Worm (Caenorhabditis elegans) whole organism, young adult: ENCODE measurements around the gene srd-3.

Source experiments
- B0336.3 ChIP-seq: fragments of 200-800 bp; sonication (Bioruptor generic); IDR thresholded peaks from 2 replicates; pipeline ENCODE4 v1.3.6; 2022; ENCODE audit warnings: missing genetic modification characterization, missing compliant biosample characterization
- C06A6.2 ChIP-seq: fragments of 200-800 bp; sonication (Bioruptor generic); conservative IDR thresholded peaks from 2 replicates; pipeline ENCODE4 v1.3.6; 2022; ENCODE audit warnings: missing genetic modification characterization, missing compliant biosample characterization
- D2030.7 ChIP-seq: fragments of 200-800 bp; sonication (Bioruptor generic); IDR thresholded peaks from 2 replicates; pipeline ENCODE4 v1.3.6; 2022; ENCODE audit warnings: missing genetic modification reagents, missing genetic modification characterization, missing compliant biosample characterization
- F22D6.2 ChIP-seq: sonication (generic microtip); optimal IDR thresholded peaks from 2 replicates; lab custom pipeline; 2016; ENCODE audit warnings: mild to moderate bottlenecking, missing genetic modification characterization, missing compliant biosample characterization
- F52B5.7 ChIP-seq: sonication (generic microtip); optimal IDR thresholded peaks from 2 replicates; lab custom pipeline; 2016; ENCODE audit warnings: mild to moderate bottlenecking, missing genetic modification characterization, missing compliant biosample characterization
- T07F8.4 ChIP-seq: sonication (generic microtip); optimal IDR thresholded peaks from 2 replicates; lab custom pipeline; 2016; ENCODE audit warnings: mild to moderate bottlenecking, missing genetic modification characterization, moderate library complexity, missing compliant biosample characterization
- Y79H2A.3 ChIP-seq: fragments of 200-800 bp; sonication (Bioruptor generic); conservative IDR thresholded peaks from 2 replicates; pipeline ENCODE4 v1.3.6; 2022; ENCODE audit warnings: missing genetic modification reagents, missing genetic modification characterization, missing compliant biosample characterization
- ZK185.1 ChIP-seq: sonication (generic microtip); optimal IDR thresholded peaks from 2 replicates; lab custom pipeline; 2016; ENCODE audit warnings: mild to moderate bottlenecking, missing genetic modification characterization, missing compliant biosample characterization; ENCODE audit not compliant: poor library complexity, severe bottlenecking
- atf-7 ChIP-seq: sonication (generic microtip); optimal IDR thresholded peaks from 2 replicates; lab custom pipeline; 2017; ENCODE audit warnings: mild to moderate bottlenecking, missing genetic modification characterization, missing compliant biosample characterization
- attf-6 ChIP-seq: fragments of 200-800 bp; sonication (Bioruptor generic); IDR thresholded peaks from 2 replicates; pipeline ENCODE4 v1.3.6; 2022; ENCODE audit warnings: missing genetic modification reagents, missing genetic modification characterization, missing compliant biosample characterization
- ccch-3 ChIP-seq: fragments of 200-800 bp; sonication (Bioruptor generic); optimal IDR thresholded peaks from 2 replicates; lab custom pipeline; 2018; ENCODE audit warnings: mild to moderate bottlenecking, missing genetic modification characterization, missing compliant biosample characterization
- cebp-1 ChIP-seq, 2 experiments: fragments of 200-800 bp in 1 of 2; sonication (Bioruptor generic) in 1 of 2; sonication (generic microtip) in 1 of 2; IDR thresholded peaks in 1 of 2; optimal IDR thresholded peaks in 1 of 2; 2 replicates each; pipeline versions ENCODE4 v1.3.6 to Lab custom; 2017 to 2022; ENCODE audit warnings: missing compliant biosample characterization in 2 of 2, missing genetic modification characterization in 2 of 2, mild to moderate bottlenecking in 1 of 2, missing genetic modification reagents in 1 of 2, moderate library complexity in 1 of 2
- ceh-27 ChIP-seq: fragments of 200-800 bp; sonication (Bioruptor generic); optimal IDR thresholded peaks from 2 replicates; lab custom pipeline; 2018; ENCODE audit warnings: mild to moderate bottlenecking, missing genetic modification characterization, moderate library complexity, missing compliant biosample characterization
- ceh-91 ChIP-seq: fragments of 200-800 bp; sonication (Bioruptor generic); IDR thresholded peaks from 2 replicates; pipeline ENCODE4 v1.3.6; 2022; ENCODE audit warnings: missing genetic modification reagents, missing genetic modification characterization, missing compliant biosample characterization
- chd-7 ChIP-seq: sonication (generic microtip); optimal IDR thresholded peaks from 2 replicates; lab custom pipeline; 2016; ENCODE audit warnings: mild to moderate bottlenecking, missing genetic modification characterization, moderate library complexity, missing compliant biosample characterization
- die-1 ChIP-seq: sonication (generic microtip); optimal IDR thresholded peaks from 2 replicates; lab custom pipeline; 2016; ENCODE audit warnings: missing genotype, mild to moderate bottlenecking, missing genetic modification characterization, missing compliant biosample characterization
- dox-1 ChIP-seq: fragments of 200-800 bp; sonication (Bioruptor generic); IDR thresholded peaks from 2 replicates; pipeline ENCODE4 v1.3.6; 2022; ENCODE audit warnings: missing genetic modification reagents, missing genetic modification characterization, missing compliant biosample characterization
- dpl-1 ChIP-seq: fragments of 150-350 bp; optimal IDR thresholded peaks from 2 replicates; lab custom pipeline; 2014; ENCODE audit warnings: missing biosample characterization, missing genetic modification reagents, missing genetic modification characterization
- ets-4 ChIP-seq: fragments of 200-800 bp; sonication (Bioruptor generic); optimal IDR thresholded peaks from 2 replicates; lab custom pipeline; 2018; ENCODE audit warnings: mild to moderate bottlenecking, missing genetic modification characterization, missing compliant biosample characterization
- gei-17 ChIP-seq: fragments of 200-800 bp; sonication (Bioruptor generic); optimal IDR thresholded peaks from 2 replicates; lab custom pipeline; 2018; ENCODE audit warnings: mild to moderate bottlenecking, missing genetic modification characterization, missing compliant biosample characterization
- hlh-12 ChIP-seq: sonication (generic microtip); optimal IDR thresholded peaks from 2 replicates; lab custom pipeline; 2016; ENCODE audit warnings: missing genetic modification characterization, missing compliant biosample characterization
- hsf-1 ChIP-seq: fragments of 200-800 bp; sonication (Bioruptor generic); IDR thresholded peaks from 2 replicates; pipeline ENCODE4 v1.3.6; 2022; ENCODE audit warnings: missing genetic modification reagents, missing genetic modification characterization, missing compliant biosample characterization
- let-607 ChIP-seq, 2 experiments: fragments of 200-800 bp in 1 of 2; sonication (Bioruptor generic) in 1 of 2; sonication (generic microtip) in 1 of 2; optimal IDR thresholded peaks; 2 replicates each; lab custom pipeline; 2016 to 2018; ENCODE audit warnings: mild to moderate bottlenecking in 2 of 2, missing compliant biosample characterization in 2 of 2, missing genetic modification characterization in 2 of 2, moderate library complexity in 2 of 2, missing genotype in 1 of 2
- lin-26 ChIP-seq: fragments of 200-800 bp; sonication (Bioruptor generic); IDR thresholded peaks from 2 replicates; pipeline ENCODE4 v1.3.6; 2022; ENCODE audit warnings: missing genetic modification reagents, missing genetic modification characterization, missing compliant biosample characterization
- lin-40 ChIP-seq: sonication (generic microtip); optimal IDR thresholded peaks from 2 replicates; lab custom pipeline; 2016; ENCODE audit warnings: missing genetic modification characterization, mild to moderate bottlenecking, missing compliant biosample characterization, missing genotype, missing genetic modification reagents
- lsl-1 ChIP-seq: fragments of 200-800 bp; sonication (Bioruptor generic); optimal IDR thresholded peaks from 2 replicates; lab custom pipeline; 2018; ENCODE audit warnings: mild to moderate bottlenecking, missing genetic modification characterization, moderate library complexity, missing compliant biosample characterization
- lsy-27 ChIP-seq: sonication (generic microtip); optimal IDR thresholded peaks from 2 replicates; lab custom pipeline; 2017; ENCODE audit warnings: missing genetic modification characterization, mild to moderate bottlenecking, missing compliant biosample characterization, antibody characterized with exemption, missing genotype, borderline replicate concordance; ENCODE audit not compliant: insufficient read depth
- madf-8 ChIP-seq: fragments of 200-800 bp; sonication (Bioruptor generic); conservative IDR thresholded peaks from 2 replicates; pipeline ENCODE4 v1.3.6; 2022; ENCODE audit warnings: missing genetic modification reagents, missing genetic modification characterization, missing compliant biosample characterization
- mel-28 ChIP-seq: sonication (generic microtip); optimal IDR thresholded peaks from 2 replicates; lab custom pipeline; 2016; ENCODE audit warnings: borderline replicate concordance, mild to moderate bottlenecking, missing genetic modification characterization, missing compliant biosample characterization
- nfya-2 ChIP-seq: fragments of 200-800 bp; sonication (Bioruptor generic); IDR thresholded peaks from 2 replicates; pipeline ENCODE4 v1.3.6; 2022; ENCODE audit warnings: missing genetic modification reagents, missing genetic modification characterization, missing compliant biosample characterization
- nhr-80 ChIP-seq: sonication (generic microtip); optimal IDR thresholded peaks from 2 replicates; lab custom pipeline; 2016; ENCODE audit warnings: missing genetic modification characterization, missing compliant biosample characterization
- nhr-90 ChIP-seq: sonication (generic microtip); optimal IDR thresholded peaks from 2 replicates; lab custom pipeline; 2016; ENCODE audit warnings: missing genotype, mild to moderate bottlenecking, missing genetic modification characterization, missing compliant biosample characterization
- rec-8 ChIP-seq, 2 experiments: sonication (generic microtip); optimal IDR thresholded peaks; 2 replicates each; lab custom pipeline; 2016; ENCODE audit warnings: mild to moderate bottlenecking in 2 of 2, missing genetic modification characterization in 2 of 2, missing genetic modification reagents in 2 of 2, missing genotype in 2 of 2, missing biosample characterization in 1 of 2, missing compliant biosample characterization in 1 of 2, moderate library complexity in 1 of 2
- rpc-1 ChIP-seq, 2 experiments: fragments of 150-350 bp in 1 of 2; sonication (generic microtip) in 1 of 2; optimal IDR thresholded peaks; 2 replicates each; lab custom pipeline; 2014 to 2018; ENCODE audit warnings: missing biosample characterization in 1 of 2, missing genetic modification characterization in 1 of 2, missing genetic modification reagents in 1 of 2, missing genotype in 1 of 2
- sdz-38 ChIP-seq: sonication (generic microtip); optimal IDR thresholded peaks from 2 replicates; lab custom pipeline; 2016; ENCODE audit warnings: missing genotype, missing genetic modification characterization, missing compliant biosample characterization
- snpc-1.3 ChIP-seq: sonication (generic microtip); optimal IDR thresholded peaks from 2 replicates; lab custom pipeline; 2017; ENCODE audit warnings: missing genetic modification characterization, mild to moderate bottlenecking, missing compliant biosample characterization, antibody characterized with exemption, moderate library complexity, missing genotype, missing genetic modification reagents; ENCODE audit not compliant: insufficient read depth
- tlf-1 ChIP-seq: fragments of 200-800 bp; sonication (Bioruptor generic); optimal IDR thresholded peaks from 2 replicates; lab custom pipeline; 2018; ENCODE audit warnings: mild to moderate bottlenecking, missing genetic modification characterization, missing compliant biosample characterization
- unc-62 ChIP-seq: fragments of 150-350 bp; optimal IDR thresholded peaks from 2 replicates; lab custom pipeline; 2014; ENCODE audit warnings: missing biosample characterization, missing genetic modification reagents, missing genetic modification characterization
- ztf-18 ChIP-seq: sonication (generic microtip); optimal IDR thresholded peaks from 2 replicates; lab custom pipeline; 2016; ENCODE audit warnings: missing genotype, mild to moderate bottlenecking, missing genetic modification characterization, missing compliant biosample characterization
- ztf-25 ChIP-seq: fragments of 200-800 bp; sonication (Bioruptor generic); IDR thresholded peaks from 2 replicates; pipeline ENCODE4 v1.3.6; 2022; ENCODE audit warnings: missing genetic modification reagents, missing genetic modification characterization, missing compliant biosample characterization
- ztf-26 ChIP-seq: sonication (generic microtip); optimal IDR thresholded peaks from 2 replicates; lab custom pipeline; 2017; ENCODE audit warnings: missing genetic modification characterization, missing compliant biosample characterization
- ztf-28 ChIP-seq: fragments of 200-800 bp; sonication (Bioruptor generic); IDR thresholded peaks from 2 replicates; pipeline ENCODE4 v1.3.6; 2022; ENCODE audit warnings: missing genetic modification reagents, missing genetic modification characterization, missing compliant biosample characterization
- ztf-6 ChIP-seq: fragments of 200-800 bp; sonication (Bioruptor generic); IDR thresholded peaks from 2 replicates; pipeline ENCODE4 v1.3.6; 2022; ENCODE audit warnings: missing genetic modification reagents, missing genetic modification characterization, missing compliant biosample characterization

The srd-3 gene

DNA sequence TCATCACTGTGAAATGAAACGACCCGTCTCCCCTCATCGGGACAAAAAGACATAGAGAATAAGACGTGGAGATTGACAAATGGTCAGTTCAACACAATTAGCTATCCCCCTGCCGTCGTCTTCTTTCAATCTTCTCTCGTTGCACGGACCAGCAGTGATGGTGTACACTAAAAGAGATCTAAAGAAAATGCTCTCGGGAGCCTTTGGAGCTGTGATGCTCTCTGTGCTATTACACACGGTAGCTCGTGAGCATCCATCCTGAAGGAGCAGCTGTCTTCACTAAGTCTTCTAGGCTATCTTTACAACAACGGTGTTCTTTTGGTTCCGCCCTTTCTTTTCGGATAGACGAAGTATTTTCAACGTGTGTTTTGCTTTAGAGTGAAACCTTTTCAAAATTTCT, 32.4 kb upstream of the srd-3 start:
- TF ChIP-seq nfya-2 (GFP tag; lab: Robert Waterston, UW) (no peak), ets-4 (GFP tag; lab: Kevin White, UChicago) (no peak), C06A6.2 (GFP tag; lab: Robert Waterston, UW) (no peak), F22D6.2 (tag; lab: Kevin White, UChicago) (no peak), madf-8 (GFP tag; lab: Robert Waterston, UW) (no peak), unc-62 (GFP tag; lab: Kevin White, UChicago) (no peak), mel-28 (tag; lab: Kevin White, UChicago) (no peak), ztf-6 (GFP tag; lab: Robert Waterston, UW) (no peak), attf-6 (GFP tag; lab: Robert Waterston, UW) (no peak), snpc-1.3 (no peak), chd-7 (tag; lab: Kevin White, UChicago) (no peak), ztf-25 (GFP tag; lab: Robert Waterston, UW) (no peak), let-607 (tag; optimal IDR thresholded peaks at IDR 0.05; lab: Kevin White, UChicago) (no peak), lsl-1 (GFP tag; lab: Kevin White, UChicago) (no peak), nhr-90 (tag; lab: Kevin White, UChicago) (no peak), hlh-12 (tag; lab: Kevin White, UChicago) (no peak), ztf-26 (tag; lab: Kevin White, UChicago) (no peak), hsf-1 (GFP tag; lab: Robert Waterston, UW) (no peak), ceh-91 (GFP tag; lab: Robert Waterston, UW) (no peak), F52B5.7 (tag; lab: Kevin White, UChicago) (no peak)
- TF ChIP-seq, all 124 proteins: peak for 0

DNA sequence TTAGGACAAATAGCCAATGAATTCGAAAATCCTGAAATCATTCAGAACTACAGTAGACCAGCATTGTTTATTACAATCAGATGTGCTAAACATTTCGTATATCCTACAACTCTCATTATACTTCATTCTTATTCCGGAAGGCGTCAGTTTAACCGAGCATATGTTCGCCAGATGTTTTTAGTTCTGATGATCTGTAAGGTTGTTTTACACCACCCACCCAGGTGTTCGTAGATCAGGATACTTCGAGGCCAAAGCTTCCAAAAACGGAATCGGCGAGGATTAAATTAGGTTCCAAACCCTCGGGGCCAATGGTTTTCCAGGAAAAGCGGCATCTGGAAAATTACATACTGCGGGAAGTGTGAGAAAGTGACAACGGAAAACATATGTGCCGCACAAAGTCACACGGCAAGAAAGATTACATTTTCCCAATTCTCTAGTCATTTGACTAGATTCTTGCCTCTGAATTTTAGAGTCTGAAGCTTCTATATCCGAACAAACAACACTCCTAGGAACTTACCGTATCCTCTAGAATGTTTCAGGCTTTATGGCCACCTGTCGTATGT, 31.8 kb upstream of the srd-3 start:
- no peak for TF ChIP-seq attf-6 (GFP tag; lab: Robert Waterston, UW)
- no peak for TF ChIP-seq dpl-1 (GFP tag; lab: Kevin White, UChicago)
- TF ChIP-seq lsy-27 (tag; lab: Kevin White, UChicago): no peak
- TF ChIP-seq gei-17 (GFP tag; lab: Kevin White, UChicago): no peak
- TF ChIP-seq Y79H2A.3 (GFP tag; lab: Robert Waterston, UW): no peak
- TF ChIP-seq ztf-18 (tag; lab: Kevin White, UChicago): no peak
- no peak for TF ChIP-seq rpc-1 (optimal IDR thresholded peaks at IDR 0.05; lab: Kevin White, UChicago)
- no peak for TF ChIP-seq rpc-1 (tag; optimal IDR thresholded peaks at IDR 0.05; lab: Kevin White, UChicago)
- TF ChIP-seq ceh-91 (GFP tag; lab: Robert Waterston, UW): no peak
- no peak for TF ChIP-seq ztf-26 (tag; lab: Kevin White, UChicago)
- no peak for TF ChIP-seq atf-7 (tag; lab: Kevin White, UChicago)
- no peak for TF ChIP-seq B0336.3 (GFP tag; lab: Robert Waterston, UW)
- no peak for TF ChIP-seq sdz-38
- no peak for TF ChIP-seq D2030.7
- TF ChIP-seq dox-1 (GFP tag; lab: Robert Waterston, UW): no peak
- no peak for TF ChIP-seq ZK185.1 (tag; lab: Kevin White, UChicago)
- TF ChIP-seq tlf-1: no peak
- TF ChIP-seq, all 124 proteins: peak for 0

DNA sequence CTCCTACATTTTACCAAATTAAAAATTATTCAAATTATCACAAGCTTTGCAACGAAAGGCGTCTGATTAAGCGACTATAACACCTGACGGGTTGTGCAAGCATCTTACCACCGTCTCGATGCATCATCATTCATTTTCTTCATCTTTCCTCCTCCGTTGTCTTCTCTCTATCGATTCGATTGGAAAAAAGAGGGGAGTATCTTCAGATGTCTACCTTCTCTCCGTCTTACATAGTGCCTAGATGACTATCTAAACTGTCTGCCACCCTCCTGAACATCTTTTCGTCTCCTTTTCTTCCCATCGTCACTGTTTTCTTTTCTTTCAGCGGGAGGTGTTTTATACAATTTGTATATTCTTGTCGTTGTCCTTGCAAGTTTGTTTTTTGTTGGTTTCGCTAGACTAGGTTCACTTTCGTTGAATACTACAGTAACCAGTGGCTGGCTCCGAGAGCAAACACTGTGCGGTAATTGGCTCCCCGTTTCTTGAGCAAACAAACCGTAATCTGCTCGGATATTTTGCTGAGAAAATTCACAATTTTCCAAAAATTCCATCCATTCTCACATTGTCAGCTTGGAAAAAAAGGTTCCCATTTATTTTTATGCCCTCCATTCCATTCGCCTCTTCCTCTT, 30.6 kb upstream of the srd-3 start:
- TF ChIP-seq cebp-1 (GFP tag; IDR thresholded peaks at IDR 0.05; lab: Robert Waterston, UW) (no peak), cebp-1 (tag; optimal IDR thresholded peaks at IDR 0.05; lab: Kevin White, UChicago) (peak; percentile 16), lin-40 (tag; lab: Kevin White, UChicago) (peak; percentile 6), F52B5.7 (tag; lab: Kevin White, UChicago) (no peak), die-1 (tag; lab: Kevin White, UChicago) (no peak), lsy-27 (tag; lab: Kevin White, UChicago) (no peak), rec-8 (tag; optimal IDR thresholded peaks at IDR 0.05; lab: Kevin White, UChicago) (no peak), T07F8.4 (tag; lab: Kevin White, UChicago) (no peak), lin-26 (GFP tag; lab: Robert Waterston, UW) (no peak), ztf-25 (GFP tag; lab: Robert Waterston, UW) (no peak), ccch-3 (GFP tag; lab: Kevin White, UChicago) (no peak), D2030.7 (no peak), nhr-80 (tag; lab: Kevin White, UChicago) (peak; percentile 44), ceh-27 (GFP tag; lab: Kevin White, UChicago) (peak; percentile 13), ztf-28 (GFP tag; lab: Robert Waterston, UW) (no peak)
